Fruit fly (Drosophila melanogaster) whole organism, pupa: ENCODE measurements around the gene CG12253.

ENCODE experiments used
- CG10348 ChIP-seq: fragments of 200-800 bp; sonication (Bioruptor generic); IDR thresholded peaks from 2 replicates; pipeline ENCODE4 v1.3.6; 2022; ENCODE audit warnings: missing biosample characterization, missing genetic modification characterization
- CG12605 ChIP-seq: fragments of 200-800 bp; sonication (Bioruptor generic); IDR thresholded peaks from 2 replicates; pipeline ENCODE4 v1.3.6; 2022; ENCODE audit warnings: missing biosample characterization, missing genetic modification characterization
- CG13204 ChIP-seq: fragments of 200-800 bp; sonication (Bioruptor generic); optimal IDR thresholded peaks from 2 replicates; lab custom pipeline; 2018; ENCODE audit warnings: missing biosample characterization, mild to moderate bottlenecking, missing genetic modification characterization, moderate library complexity
- CG14655 ChIP-seq: fragments of 200-800 bp; sonication (Bioruptor generic); optimal IDR thresholded peaks from 3 replicates; lab custom pipeline; 2017; ENCODE audit warnings: mild to moderate bottlenecking, missing biosample characterization, missing genetic modification reagents, missing genetic modification characterization
- CG15710 ChIP-seq: fragments of 200-800 bp; sonication (Bioruptor generic); optimal IDR thresholded peaks from 2 replicates; lab custom pipeline; 2018; ENCODE audit warnings: missing biosample characterization, mild to moderate bottlenecking, missing genetic modification characterization, moderate library complexity
- CG17806 ChIP-seq: fragments of 200-800 bp; sonication (Bioruptor generic); optimal IDR thresholded peaks from 2 replicates; lab custom pipeline; 2018; ENCODE audit warnings: missing biosample characterization, mild to moderate bottlenecking, missing genetic modification characterization, moderate library complexity
- CG32121 ChIP-seq: fragments of 200-800 bp; sonication (Bioruptor generic); IDR thresholded peaks from 2 replicates; pipeline ENCODE4 v1.3.6; 2022; ENCODE audit warnings: missing biosample characterization, missing genetic modification characterization
- CG34367 ChIP-seq: fragments of 200-800 bp; sonication (Bioruptor generic); optimal IDR thresholded peaks from 2 replicates; lab custom pipeline; 2018; ENCODE audit warnings: missing biosample characterization, mild to moderate bottlenecking, missing genetic modification characterization
- CG4496 ChIP-seq: fragments of 200-800 bp; sonication (Bioruptor generic); IDR thresholded peaks from 3 replicates; pipeline ENCODE4 v1.3.6; 2022; ENCODE audit warnings: missing biosample characterization, missing genetic modification characterization
- CG8301 ChIP-seq: fragments of 200-800 bp; sonication (Bioruptor generic); optimal IDR thresholded peaks from 2 replicates; lab custom pipeline; 2018; ENCODE audit warnings: missing biosample characterization, mild to moderate bottlenecking, missing genetic modification characterization
- CG9948 ChIP-seq: fragments of 200-800 bp; sonication (Bioruptor generic); optimal IDR thresholded peaks from 2 replicates; lab custom pipeline; 2018; ENCODE audit warnings: missing biosample characterization, mild to moderate bottlenecking, missing genetic modification characterization, moderate library complexity
- D1 ChIP-seq: fragments of 200-800 bp; sonication (Bioruptor generic); optimal IDR thresholded peaks from 2 replicates; lab custom pipeline; 2018; ENCODE audit warnings: missing biosample characterization, mild to moderate bottlenecking, missing genetic modification characterization, moderate library complexity
- EcR ChIP-seq: fragments of 200-800 bp; sonication (Bioruptor generic); optimal IDR thresholded peaks from 3 replicates; lab custom pipeline; 2019; ENCODE audit warnings: missing biosample characterization, missing genetic modification characterization, mild to moderate bottlenecking, moderate library complexity, missing genetic modification reagents
- Ets98B ChIP-seq: fragments of 200-800 bp; sonication (Bioruptor generic); IDR thresholded peaks from 2 replicates; pipeline ENCODE4 v1.3.6; 2022; ENCODE audit warnings: missing biosample characterization, missing genetic modification characterization
- Pif1A ChIP-seq: fragments of 200-800 bp; sonication (Bioruptor generic); optimal IDR thresholded peaks from 3 replicates; lab custom pipeline; 2016; ENCODE audit warnings: missing biosample characterization, missing genetic modification characterization
- fd96Ca ChIP-seq: fragments of 200-800 bp; sonication (Bioruptor generic); IDR thresholded peaks from 3 replicates; pipeline ENCODE4 v1.3.6; 2022; ENCODE audit warnings: missing biosample characterization, missing genetic modification characterization
- gl ChIP-seq: fragments of 200-800 bp; sonication (Bioruptor generic); optimal IDR thresholded peaks from 2 replicates; lab custom pipeline; 2018; ENCODE audit warnings: missing biosample characterization, mild to moderate bottlenecking, missing genetic modification characterization

Gene CG12253

DNA sequence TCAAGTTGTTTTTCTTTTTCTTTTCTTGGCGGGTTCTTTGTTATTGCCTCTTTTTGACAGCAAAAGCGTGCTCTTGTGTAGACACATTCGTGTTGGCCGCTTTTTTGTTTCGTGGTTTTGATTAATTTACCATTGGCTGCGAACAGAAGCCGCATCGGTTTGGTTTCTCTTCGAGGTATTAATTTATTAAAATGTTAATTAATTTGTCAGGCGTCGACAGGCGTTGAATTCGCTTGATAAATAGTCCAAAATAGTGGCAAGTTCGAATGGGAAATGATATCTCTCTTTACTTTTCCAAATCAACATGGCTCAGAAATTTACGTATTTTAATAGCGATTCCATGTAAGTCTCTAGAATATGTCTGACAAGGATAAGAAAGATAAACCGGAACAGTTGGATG, 46.9 kb downstream of the CG12253 start, which contains the start of gene CG18666:
TSS of gene CG18666 (plus strand) at position 301 of the 400 bp plus-strand sequence.
- TF ChIP-seq CG34367 (no peak), CG8301 (tag; lab: Kevin White, UChicago) (no peak), CG4496 (GFP tag; lab: Robert Waterston, UW) (no peak), CG14655 (GFP tag; lab: Kevin White, UChicago) (no peak), Ets98B (GFP tag; lab: Robert Waterston, UW) (no peak), CG13204 (GFP tag; lab: Kevin White, UChicago) (no peak), CG9948 (tag; lab: Kevin White, UChicago) (no peak), CG17806 (tag; lab: Kevin White, UChicago) (no peak), CG12605 (no peak), CG10348 (GFP tag; lab: Robert Waterston, UW) (no peak), D1 (no peak), CG32121 (GFP tag; lab: Robert Waterston, UW) (no peak), fd96Ca (GFP tag; lab: Robert Waterston, UW) (no peak), EcR (GFP tag; lab: Kevin White, UChicago) (no peak), gl (no peak)

DNA sequence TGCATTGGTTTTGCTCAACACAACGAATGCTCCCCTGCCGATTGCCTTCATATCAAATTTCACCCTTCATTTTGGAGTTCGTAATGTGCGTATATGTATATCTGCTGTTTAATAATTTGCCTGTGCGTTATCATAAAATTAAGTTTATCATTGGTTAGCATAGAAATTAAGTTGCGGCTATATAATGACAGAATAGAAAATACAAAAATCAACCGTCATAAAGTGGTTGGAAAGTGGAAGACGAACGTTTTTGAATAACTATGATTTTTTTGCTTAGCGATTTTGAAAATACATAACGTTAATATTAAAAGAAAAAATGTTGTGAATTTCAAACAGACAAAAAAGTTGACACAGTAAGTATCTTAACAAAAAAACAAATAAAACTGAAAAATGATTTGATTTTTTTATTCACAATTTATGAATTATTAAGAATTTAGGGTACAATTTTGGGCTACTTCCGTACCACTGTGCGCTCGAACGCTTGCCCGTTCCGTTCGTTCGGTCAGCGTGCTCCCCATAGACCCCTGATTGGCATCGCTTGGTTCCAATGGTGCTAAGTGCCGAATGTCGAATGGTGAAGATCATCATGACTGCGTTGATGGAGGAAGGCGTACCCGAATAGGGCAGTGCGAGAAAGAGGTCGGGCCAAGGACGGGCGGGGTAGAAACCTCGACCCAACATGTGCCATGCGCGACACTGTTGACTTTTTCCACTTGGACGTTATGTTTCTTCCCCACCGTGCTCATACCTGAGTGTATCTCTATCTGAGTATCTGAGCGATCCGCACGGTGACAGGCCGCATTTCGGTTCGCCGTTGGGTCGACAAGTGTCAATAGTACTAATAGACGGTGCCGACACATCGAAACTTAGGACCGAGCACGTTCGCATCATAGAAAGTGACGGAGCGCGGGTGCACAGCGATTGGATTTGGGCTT, 50.2 kb downstream of the CG12253 start:
- TF ChIP-seq Pif1A (GFP tag; lab: Kevin White, UChicago) (peak; percentile 35), fd96Ca (GFP tag; lab: Robert Waterston, UW) (no peak), CG34367 (no peak), CG9948 (tag; lab: Kevin White, UChicago) (peak; percentile 9), CG14655 (GFP tag; lab: Kevin White, UChicago) (peak; percentile 36), CG15710 (tag; lab: Kevin White, UChicago) (no peak), Ets98B (GFP tag; lab: Robert Waterston, UW) (no peak), CG13204 (GFP tag; lab: Kevin White, UChicago) (no peak), CG10348 (GFP tag; lab: Robert Waterston, UW) (no peak), EcR (GFP tag; lab: Kevin White, UChicago) (no peak)
- TF ChIP-seq, all 21 proteins: peak for 3
